Worm (Caenorhabditis elegans) whole organism, early embryonic: Measurements from ENCODE around the gene din-1.

ENCODE experiments used
- F13C5.2 ChIP-seq: sonication (generic microtip); optimal IDR thresholded peaks from 2 replicates; lab custom pipeline; 2017; ENCODE audit warnings: mild to moderate bottlenecking, missing genetic modification characterization, inconsistent platforms, missing compliant biosample characterization
- ama-1 ChIP-seq: fragments of 150-350 bp; optimal IDR thresholded peaks from 2 replicates; lab custom pipeline; 2014
- ceh-13 ChIP-seq: fragments of 200-800 bp; sonication (Bioruptor generic); optimal IDR thresholded peaks from 2 replicates; lab custom pipeline; 2018; ENCODE audit warnings: mild to moderate bottlenecking, missing genetic modification characterization, missing compliant biosample characterization
- flt-1 ChIP-seq: fragments of 200-800 bp; sonication (Bioruptor generic); IDR thresholded peaks from 2 replicates; pipeline ENCODE4 v1.3.6; 2022; ENCODE audit warnings: missing genetic modification characterization, missing compliant biosample characterization

ce11 chrII:11657079-11657478, 23.7 kb upstream of the din-1 start, which contains the start of gene nep-1:
- TF ChIP-seq F13C5.2 (no peak), ceh-13 (GFP tag; lab: Kevin White, UChicago) (no peak), ama-1 (lab: Kevin White, UChicago) (no peak), flt-1 (GFP tag; lab: Robert Waterston, UW) (no peak)
